Fruit fly (Drosophila melanogaster) whole organism, pupa: ENCODE measurements around the gene Usp47.

Experiments
- CG10348 ChIP-seq: fragments of 200-800 bp; sonication (Bioruptor generic); IDR thresholded peaks from 2 replicates; pipeline ENCODE4 v1.3.6; 2022; ENCODE audit warnings: missing biosample characterization, missing genetic modification characterization
- CG12605 ChIP-seq: fragments of 200-800 bp; sonication (Bioruptor generic); IDR thresholded peaks from 2 replicates; pipeline ENCODE4 v1.3.6; 2022; ENCODE audit warnings: missing biosample characterization, missing genetic modification characterization
- CG13204 ChIP-seq: fragments of 200-800 bp; sonication (Bioruptor generic); optimal IDR thresholded peaks from 2 replicates; lab custom pipeline; 2018; ENCODE audit warnings: missing biosample characterization, mild to moderate bottlenecking, missing genetic modification characterization, moderate library complexity
- CG14655 ChIP-seq: fragments of 200-800 bp; sonication (Bioruptor generic); optimal IDR thresholded peaks from 3 replicates; lab custom pipeline; 2017; ENCODE audit warnings: mild to moderate bottlenecking, missing biosample characterization, missing genetic modification reagents, missing genetic modification characterization
- CG15710 ChIP-seq: fragments of 200-800 bp; sonication (Bioruptor generic); optimal IDR thresholded peaks from 2 replicates; lab custom pipeline; 2018; ENCODE audit warnings: missing biosample characterization, mild to moderate bottlenecking, missing genetic modification characterization, moderate library complexity
- CG17806 ChIP-seq: fragments of 200-800 bp; sonication (Bioruptor generic); optimal IDR thresholded peaks from 2 replicates; lab custom pipeline; 2018; ENCODE audit warnings: missing biosample characterization, mild to moderate bottlenecking, missing genetic modification characterization, moderate library complexity
- CG32121 ChIP-seq: fragments of 200-800 bp; sonication (Bioruptor generic); IDR thresholded peaks from 2 replicates; pipeline ENCODE4 v1.3.6; 2022; ENCODE audit warnings: missing biosample characterization, missing genetic modification characterization
- CG34367 ChIP-seq: fragments of 200-800 bp; sonication (Bioruptor generic); optimal IDR thresholded peaks from 2 replicates; lab custom pipeline; 2018; ENCODE audit warnings: missing biosample characterization, mild to moderate bottlenecking, missing genetic modification characterization
- CG4496 ChIP-seq: fragments of 200-800 bp; sonication (Bioruptor generic); IDR thresholded peaks from 3 replicates; pipeline ENCODE4 v1.3.6; 2022; ENCODE audit warnings: missing biosample characterization, missing genetic modification characterization
- CG8159 ChIP-seq: fragments of 200-800 bp; sonication (Bioruptor generic); optimal IDR thresholded peaks from 3 replicates; lab custom pipeline; 2018; ENCODE audit warnings: missing biosample characterization, mild to moderate bottlenecking, missing genetic modification characterization, moderate library complexity
- CG8301 ChIP-seq: fragments of 200-800 bp; sonication (Bioruptor generic); optimal IDR thresholded peaks from 2 replicates; lab custom pipeline; 2018; ENCODE audit warnings: missing biosample characterization, mild to moderate bottlenecking, missing genetic modification characterization
- CG9948 ChIP-seq: fragments of 200-800 bp; sonication (Bioruptor generic); optimal IDR thresholded peaks from 2 replicates; lab custom pipeline; 2018; ENCODE audit warnings: missing biosample characterization, mild to moderate bottlenecking, missing genetic modification characterization, moderate library complexity
- D1 ChIP-seq: fragments of 200-800 bp; sonication (Bioruptor generic); optimal IDR thresholded peaks from 2 replicates; lab custom pipeline; 2018; ENCODE audit warnings: missing biosample characterization, mild to moderate bottlenecking, missing genetic modification characterization, moderate library complexity
- EcR ChIP-seq: fragments of 200-800 bp; sonication (Bioruptor generic); optimal IDR thresholded peaks from 3 replicates; lab custom pipeline; 2019; ENCODE audit warnings: missing biosample characterization, missing genetic modification characterization, mild to moderate bottlenecking, moderate library complexity, missing genetic modification reagents
- Ets98B ChIP-seq: fragments of 200-800 bp; sonication (Bioruptor generic); IDR thresholded peaks from 2 replicates; pipeline ENCODE4 v1.3.6; 2022; ENCODE audit warnings: missing biosample characterization, missing genetic modification characterization
- Pif1A ChIP-seq: fragments of 200-800 bp; sonication (Bioruptor generic); optimal IDR thresholded peaks from 3 replicates; lab custom pipeline; 2016; ENCODE audit warnings: missing biosample characterization, missing genetic modification characterization
- Pif1B ChIP-seq: fragments of 200-800 bp; sonication (Bioruptor generic); optimal IDR thresholded peaks from 3 replicates; lab custom pipeline; 2016; ENCODE audit warnings: missing biosample characterization, missing genetic modification characterization
- Snoo ChIP-seq: fragments of 200-800 bp; sonication (Bioruptor generic); optimal IDR thresholded peaks from 3 replicates; lab custom pipeline; 2017; ENCODE audit warnings: missing biosample characterization, mild to moderate bottlenecking, missing genetic modification characterization, inconsistent platforms
- fd96Ca ChIP-seq: fragments of 200-800 bp; sonication (Bioruptor generic); IDR thresholded peaks from 3 replicates; pipeline ENCODE4 v1.3.6; 2022; ENCODE audit warnings: missing biosample characterization, missing genetic modification characterization
- gl ChIP-seq: fragments of 200-800 bp; sonication (Bioruptor generic); optimal IDR thresholded peaks from 2 replicates; lab custom pipeline; 2018; ENCODE audit warnings: missing biosample characterization, mild to moderate bottlenecking, missing genetic modification characterization
- rn ChIP-seq: fragments of 200-800 bp; sonication (Bioruptor generic); IDR thresholded peaks from 2 replicates; pipeline ENCODE4 v1.3.6; 2022; ENCODE audit warnings: missing biosample characterization, missing genetic modification characterization

Usp47 gene

dm6 chr3L:5786604-5787003 is 33.8 kb downstream of the Usp47 start, which contains the start of gene Cralbp:
Gene Cralbp, minus strand, starts transcription at chr3L:5786718.
- 0 out of 3 replicates have a peak, but pooled peaks have one; percentile 36 for TF ChIP-seq CG4496
- no peak for TF ChIP-seq CG12605 (GFP tag; lab: Robert Waterston, UW)

DNA sequence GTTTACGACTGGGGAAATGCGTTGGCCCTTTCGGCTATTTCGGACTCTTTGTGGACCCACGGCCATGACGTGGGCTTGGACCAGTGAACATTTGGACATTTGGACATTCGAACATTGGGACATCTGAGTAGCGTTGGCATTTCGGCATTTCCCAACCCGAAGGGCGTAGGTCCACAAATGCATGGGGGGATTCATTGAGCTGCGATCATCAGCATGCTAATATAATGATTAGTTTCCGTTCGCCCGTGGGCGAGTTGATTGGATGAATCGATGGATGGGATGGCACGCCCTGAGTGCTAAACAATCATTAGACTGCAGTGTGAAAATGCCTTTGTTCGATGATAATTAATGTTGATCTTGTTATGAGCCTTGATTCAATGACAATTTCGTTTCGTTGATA is 34.7 kb downstream of the Usp47 start:
- TF ChIP-seq rn (GFP tag; lab: Robert Waterston, UW): no peak

- TF ChIP-seq Pif1B (GFP tag; lab: Kevin White, UChicago) (no peak), CG13204 (GFP tag; lab: Kevin White, UChicago) (no peak), CG4496 (no peak), CG15710 (tag; lab: Kevin White, UChicago) (no peak), fd96Ca (GFP tag; lab: Robert Waterston, UW) (no peak), CG8159 (tag; lab: Kevin White, UChicago) (no peak), CG34367 (tag; lab: Kevin White, UChicago) (no peak), CG10348 (no peak), CG17806 (tag; lab: Kevin White, UChicago) (no peak), rn (GFP tag; lab: Robert Waterston, UW) (no peak), gl (no peak), CG8301 (no peak)
- TF ChIP-seq, all 21 proteins: peak for 0
Observed at dm6 chr3L:5788823-5789222, 36.0 kb downstream of the Usp47 start.

DNA sequence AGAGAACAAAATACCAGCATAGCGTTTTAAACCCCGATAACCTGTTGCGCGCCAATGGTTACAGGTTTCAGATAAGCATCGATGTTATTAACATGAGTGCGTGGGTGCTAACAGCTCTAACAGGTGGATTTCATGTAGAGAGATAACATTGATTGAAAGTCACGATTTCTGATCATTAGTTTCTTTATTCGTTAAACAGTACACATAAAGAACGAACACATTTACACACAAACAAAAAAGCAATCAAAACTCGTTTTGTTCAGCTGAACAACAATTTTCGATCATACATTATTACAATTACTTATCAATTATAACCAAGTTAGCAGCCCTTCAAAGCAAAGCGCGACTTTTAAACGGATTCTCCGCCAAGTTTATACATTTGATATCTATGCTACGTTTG is 36.9 kb downstream of the Usp47 start:
- TF ChIP-seq CG12605 (GFP tag; lab: Robert Waterston, UW): peak; percentile 67
- TF ChIP-seq CG13204 (GFP tag; lab: Kevin White, UChicago): no peak
- no peak for TF ChIP-seq Pif1B (GFP tag; lab: Kevin White, UChicago)
- TF ChIP-seq CG14655 (GFP tag; lab: Kevin White, UChicago): no peak
- TF ChIP-seq CG17806 (tag; lab: Kevin White, UChicago): peak; percentile 18
- TF ChIP-seq Ets98B (GFP tag; lab: Robert Waterston, UW): peak; percentile 32; the same call in 1 of the 2 replicates
- TF ChIP-seq, all 21 proteins: peak for 3

DNA sequence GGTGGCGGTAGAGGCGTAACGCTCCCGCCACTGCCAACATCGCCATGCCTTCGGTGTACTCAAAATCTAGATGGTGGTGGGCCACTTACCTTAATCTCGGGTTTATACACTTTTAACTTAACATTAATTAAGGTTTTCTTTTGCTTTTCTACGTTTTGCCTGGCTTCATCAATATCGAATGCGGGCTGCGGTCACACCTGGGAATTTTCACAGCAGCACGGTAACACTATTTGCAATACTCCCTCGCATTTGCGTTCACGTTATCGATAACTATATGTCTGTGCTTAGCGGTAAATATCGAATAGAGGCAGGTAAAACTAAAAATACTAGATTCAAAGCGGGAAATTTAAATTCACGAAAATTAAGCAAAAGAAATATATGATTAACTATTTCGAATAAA is 41.2 kb downstream of the Usp47 start, which contains the start of gene Bre1:
Bre1 (minus strand) TSS at position 226 of the 400 bp plus-strand sequence.
- TF ChIP-seq Snoo (tag; lab: Kevin White, UChicago) (no peak), rn (GFP tag; lab: Robert Waterston, UW) (no peak), CG10348 (no peak), CG34367 (tag; lab: Kevin White, UChicago) (no peak), gl (no peak), fd96Ca (GFP tag; lab: Robert Waterston, UW) (no peak), CG17806 (tag; lab: Kevin White, UChicago) (no peak), CG8159 (tag; lab: Kevin White, UChicago) (no peak), EcR (GFP tag; lab: Kevin White, UChicago) (no peak), D1 (tag; lab: Kevin White, UChicago) (no peak), Pif1B (GFP tag; lab: Kevin White, UChicago) (no peak), CG12605 (GFP tag; lab: Robert Waterston, UW) (no peak), Pif1A (GFP tag; lab: Kevin White, UChicago) (no peak), CG8301 (no peak), CG15710 (tag; lab: Kevin White, UChicago) (no peak)

DNA sequence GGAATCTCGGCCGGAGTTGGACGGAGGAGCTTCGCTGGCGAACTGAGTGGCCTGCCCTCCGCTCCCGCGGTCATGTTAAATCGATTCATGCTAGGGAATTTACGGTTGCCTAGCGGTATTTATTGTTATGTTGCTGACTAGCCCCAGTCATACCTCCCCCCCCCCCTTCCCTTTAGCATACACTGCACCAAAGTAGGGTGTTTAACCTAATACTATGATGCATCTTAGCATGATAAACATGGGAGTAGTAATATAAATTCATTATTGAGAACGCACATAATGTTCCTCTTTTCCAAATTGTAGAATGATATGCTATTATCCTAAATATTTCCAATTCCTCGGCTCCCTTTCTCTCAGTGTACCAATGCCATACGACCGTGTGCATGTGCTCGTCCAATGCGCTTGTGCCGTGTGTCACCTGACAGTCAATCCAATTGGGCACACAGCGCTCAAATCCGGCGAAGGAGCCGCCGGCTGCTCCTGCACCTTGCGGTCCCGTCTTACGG is 43.8 kb downstream of the Usp47 start, which contains the start of gene Tektin-C:
Tektin-C (minus strand) TSS at position 51 of the 506 bp plus-strand sequence.
- TF ChIP-seq fd96Ca (GFP tag; lab: Robert Waterston, UW): peak; percentile 30; the same call in 1 of the 3 replicates
- no peak for TF ChIP-seq EcR (GFP tag; lab: Kevin White, UChicago)

dm6 chr3L:5797274-5797673 is 44.5 kb downstream of the Usp47 start:
- no peak for TF ChIP-seq gl
- TF ChIP-seq Ets98B (GFP tag; lab: Robert Waterston, UW): no peak
- no peak for TF ChIP-seq EcR (GFP tag; lab: Kevin White, UChicago)
- TF ChIP-seq CG4496: no peak
- TF ChIP-seq CG14655 (GFP tag; lab: Kevin White, UChicago): no peak
- TF ChIP-seq CG8159 (tag; lab: Kevin White, UChicago): no peak
- no peak for TF ChIP-seq CG17806 (tag; lab: Kevin White, UChicago)
- TF ChIP-seq Pif1B (GFP tag; lab: Kevin White, UChicago): no peak
- no peak for TF ChIP-seq rn (GFP tag; lab: Robert Waterston, UW)
- TF ChIP-seq CG9948 (tag; lab: Kevin White, UChicago): no peak
- TF ChIP-seq fd96Ca (GFP tag; lab: Robert Waterston, UW): no peak
- no peak for TF ChIP-seq CG13204 (GFP tag; lab: Kevin White, UChicago)
- TF ChIP-seq CG34367 (tag; lab: Kevin White, UChicago): no peak
- no peak for TF ChIP-seq CG32121
- TF ChIP-seq CG8301: no peak
- no peak for TF ChIP-seq D1 (tag; lab: Kevin White, UChicago)
- TF ChIP-seq Snoo (tag; lab: Kevin White, UChicago): no peak
- TF ChIP-seq Pif1A (GFP tag; lab: Kevin White, UChicago): no peak
